Fruit fly (Drosophila melanogaster) whole organism, embryonic: ENCODE measurements around the gene GABA-B-R2.

Experiments
- ATbp ChIP-seq: fragments of 200-800 bp; sonication (Bioruptor generic); optimal IDR thresholded peaks from 2 replicates; lab custom pipeline; 2017; ENCODE audit warnings: missing biosample characterization, mild to moderate bottlenecking, missing genetic modification characterization, missing genetic modification reagents
- Atf6 ChIP-seq: fragments of 200-800 bp; sonication (Bioruptor generic); IDR thresholded peaks from 2 replicates; pipeline ENCODE4 v1.3.6; 2022; ENCODE audit warnings: missing biosample characterization, missing genetic modification characterization
- CG10274 ChIP-seq: fragments of 200-800 bp; sonication (Bioruptor generic); optimal IDR thresholded peaks from 3 replicates; lab custom pipeline; 2017; ENCODE audit warnings: missing biosample characterization, mild to moderate bottlenecking, missing genetic modification characterization
- CG10431 ChIP-seq: fragments of 200-800 bp; sonication (Bioruptor generic); optimal IDR thresholded peaks from 3 replicates; lab custom pipeline; 2018; ENCODE audit warnings: missing biosample characterization, mild to moderate bottlenecking, missing genetic modification characterization
- CG10462 ChIP-seq: fragments of 200-800 bp; sonication (Bioruptor generic); optimal IDR thresholded peaks from 2 replicates; lab custom pipeline; 2016; ENCODE audit warnings: missing biosample characterization, missing genetic modification characterization
- CG11093 ChIP-seq: fragments of 200-800 bp; sonication (Bioruptor generic); IDR thresholded peaks from 3 replicates; pipeline ENCODE4 v1.3.6; 2022; ENCODE audit warnings: missing biosample characterization, missing genetic modification characterization
- CG12104 ChIP-seq: fragments of 200-800 bp; sonication (Bioruptor generic); optimal IDR thresholded peaks from 3 replicates; lab custom pipeline; 2016; ENCODE audit warnings: missing biosample characterization, missing genetic modification characterization
- CG12155 ChIP-seq: fragments of 200-800 bp; sonication (Bioruptor generic); optimal IDR thresholded peaks from 3 replicates; lab custom pipeline; 2016; ENCODE audit warnings: missing biosample characterization, missing genetic modification characterization
- CG12942 ChIP-seq: fragments of 200-800 bp; sonication (Bioruptor generic); optimal IDR thresholded peaks from 3 replicates; lab custom pipeline; 2016; ENCODE audit warnings: missing biosample characterization, missing genetic modification characterization
- CG13775 ChIP-seq: fragments of 200-800 bp; sonication (Bioruptor generic); optimal IDR thresholded peaks from 3 replicates; lab custom pipeline; 2017; ENCODE audit warnings: missing biosample characterization, mild to moderate bottlenecking, missing genetic modification characterization
- CG2712 ChIP-seq: fragments of 200-800 bp; optimal IDR thresholded peaks from 3 replicates; lab custom pipeline; 2019; ENCODE audit warnings: missing biosample characterization, mild to moderate bottlenecking, missing genetic modification characterization, moderate library complexity
- CG34422 ChIP-seq: fragments of 200-800 bp; sonication (Bioruptor generic); IDR thresholded peaks from 3 replicates; pipeline ENCODE4 v1.3.6; 2022; ENCODE audit warnings: missing biosample characterization, missing genetic modification characterization
- CG3847 ChIP-seq: fragments of 200-800 bp; sonication (Bioruptor generic); IDR thresholded peaks from 2 replicates; pipeline ENCODE4 v1.3.6; 2022; ENCODE audit warnings: missing biosample characterization, missing genetic modification characterization
- CG4617 ChIP-seq: fragments of 200-800 bp; sonication (Bioruptor generic); optimal IDR thresholded peaks from 3 replicates; lab custom pipeline; 2016; ENCODE audit warnings: missing biosample characterization, missing genetic modification characterization, borderline replicate concordance
- CG5245 ChIP-seq: fragments of 200-800 bp; sonication (Bioruptor generic); optimal IDR thresholded peaks from 3 replicates; lab custom pipeline; 2016; ENCODE audit warnings: missing biosample characterization, missing genetic modification characterization
- CG6654 ChIP-seq: fragments of 200-800 bp; sonication (Bioruptor generic); optimal IDR thresholded peaks from 2 replicates; lab custom pipeline; 2017; ENCODE audit warnings: missing biosample characterization, mild to moderate bottlenecking, missing genetic modification characterization
- CG6683 ChIP-seq: fragments of 200-800 bp; sonication (Bioruptor generic); optimal IDR thresholded peaks from 2 replicates; lab custom pipeline; 2017; ENCODE audit warnings: missing biosample characterization, mild to moderate bottlenecking, missing genetic modification characterization, missing genetic modification reagents
- CG6689 ChIP-seq: fragments of 200-800 bp; sonication (Bioruptor generic); IDR thresholded peaks from 2 replicates; pipeline ENCODE4 v1.3.6; 2022; ENCODE audit warnings: missing biosample characterization, missing genetic modification characterization
- CG7357 ChIP-seq: fragments of 200-800 bp; sonication (Bioruptor generic); IDR thresholded peaks from 3 replicates; pipeline ENCODE4 v1.3.6; 2022; ENCODE audit warnings: missing biosample characterization, missing genetic modification characterization
- CG7839 ChIP-seq: fragments of 200-800 bp; sonication (Bioruptor generic); optimal IDR thresholded peaks from 3 replicates; lab custom pipeline; 2018; ENCODE audit warnings: missing biosample characterization, mild to moderate bottlenecking, missing genetic modification characterization, moderate library complexity
- CG8944 ChIP-seq: fragments of 200-800 bp; sonication (Bioruptor generic); optimal IDR thresholded peaks from 3 replicates; lab custom pipeline; 2016; ENCODE audit warnings: missing biosample characterization, missing genetic modification characterization
- D ChIP-seq, 2 experiments: fragments of 200-800 bp in 1 of 2; fragments of >200 bp in 1 of 2; sonication (Bioruptor generic) in 1 of 2; optimal IDR thresholded peaks; 2 replicates in 1 of 2; 3 replicates in 1 of 2; lab custom pipeline; 2017; ENCODE audit warnings: mild to moderate bottlenecking in 1 of 2, missing biosample characterization in 1 of 2, missing genetic modification characterization in 1 of 2, missing genetic modification reagents in 1 of 2
- Dll ChIP-seq: fragments of 200-800 bp; sonication (Bioruptor generic); IDR thresholded peaks from 4 replicates; pipeline ENCODE4 v1.3.6; 2022; ENCODE audit warnings: missing biosample characterization, missing genetic modification characterization; ENCODE audit not compliant: partially characterized antibody
- Drgx ChIP-seq: fragments of 200-800 bp; sonication (Bioruptor generic); IDR thresholded peaks from 2 replicates; pipeline ENCODE4 v1.3.6; 2022; ENCODE audit warnings: missing biosample characterization, missing genetic modification characterization
- ERR ChIP-seq: fragments of 200-800 bp; sonication (Bioruptor generic); optimal IDR thresholded peaks from 2 replicates; lab custom pipeline; 2016; ENCODE audit warnings: missing biosample characterization, missing genetic modification characterization
- Ets97D ChIP-seq: fragments of 200-800 bp; sonication (Bioruptor generic); optimal IDR thresholded peaks from 3 replicates; lab custom pipeline; 2016; ENCODE audit warnings: missing biosample characterization, missing genetic modification characterization
- Fer3 ChIP-seq: fragments of 200-800 bp; sonication (Bioruptor generic); optimal IDR thresholded peaks from 2 replicates; lab custom pipeline; 2018; ENCODE audit warnings: missing biosample characterization, mild to moderate bottlenecking, missing genetic modification characterization, moderate library complexity
- HHEX ChIP-seq: fragments of 200-800 bp; sonication (Bioruptor generic); optimal IDR thresholded peaks from 3 replicates; lab custom pipeline; 2017; ENCODE audit warnings: missing biosample characterization, mild to moderate bottlenecking, missing genetic modification characterization, missing genetic modification reagents
- HmgD ChIP-seq: fragments of 200-800 bp; sonication (Bioruptor generic); optimal IDR thresholded peaks from 3 replicates; lab custom pipeline; 2016; ENCODE audit warnings: missing biosample characterization, missing genetic modification characterization
- Kr ChIP-seq: fragments of 200-800 bp; sonication (Bioruptor generic); optimal IDR thresholded peaks from 2 replicates; lab custom pipeline; 2017; ENCODE audit warnings: missing biosample characterization, mild to moderate bottlenecking, missing genetic modification characterization
- Meics ChIP-seq: fragments of 200-800 bp; sonication (Bioruptor generic); optimal IDR thresholded peaks from 2 replicates; lab custom pipeline; 2017; ENCODE audit warnings: missing biosample characterization, mild to moderate bottlenecking, missing genetic modification characterization
- NC2β ChIP-seq: fragments of 200-800 bp; sonication (Bioruptor generic); optimal IDR thresholded peaks from 2 replicates; lab custom pipeline; 2016; ENCODE audit warnings: missing biosample characterization, missing genetic modification characterization
- NFAT ChIP-seq: fragments of 200-800 bp; sonication (Bioruptor generic); IDR thresholded peaks from 2 replicates; pipeline ENCODE4 v1.3.6; 2022; ENCODE audit warnings: missing biosample characterization, missing genetic modification characterization
- PHDP ChIP-seq: fragments of 200-800 bp; sonication (Bioruptor generic); optimal IDR thresholded peaks from 3 replicates; lab custom pipeline; 2018; ENCODE audit warnings: missing biosample characterization, mild to moderate bottlenecking, missing genetic modification characterization, moderate library complexity
- Rx ChIP-seq: fragments of 200-800 bp; sonication (Bioruptor generic); IDR thresholded peaks from 2 replicates; pipeline ENCODE4 v1.3.6; 2022; ENCODE audit warnings: missing biosample characterization, missing genetic modification characterization
- Sox100B ChIP-seq: fragments of 200-800 bp; sonication (Bioruptor generic); optimal IDR thresholded peaks from 3 replicates; lab custom pipeline; 2018; ENCODE audit warnings: missing biosample characterization, mild to moderate bottlenecking, missing genetic modification characterization
- Spps ChIP-seq: fragments of 200-800 bp; sonication (Bioruptor generic); optimal IDR thresholded peaks from 2 replicates; lab custom pipeline; 2018; ENCODE audit warnings: missing biosample characterization, mild to moderate bottlenecking, missing genetic modification characterization
- Xbp1 ChIP-seq: fragments of 200-800 bp; sonication (Bioruptor generic); optimal IDR thresholded peaks from 3 replicates; lab custom pipeline; 2016; ENCODE audit warnings: missing biosample characterization, mild to moderate bottlenecking, missing genetic modification characterization
- Xrp1 ChIP-seq: fragments of 200-800 bp; sonication (Bioruptor generic); IDR thresholded peaks from 2 replicates; pipeline ENCODE4 v1.3.6; 2022; ENCODE audit warnings: missing biosample characterization, missing genetic modification characterization
- cad ChIP-seq: fragments of >200 bp; optimal IDR thresholded peaks from 2 replicates; lab custom pipeline; 2017; ENCODE audit warnings: missing biosample characterization, missing genetic modification characterization
- croc ChIP-seq: fragments of 200-800 bp; sonication (Bioruptor generic); conservative IDR thresholded peaks from 3 replicates; pipeline ENCODE4 v1.3.6; 2022; ENCODE audit warnings: missing biosample characterization, missing genetic modification characterization
- dmrt11E ChIP-seq: fragments of 200-800 bp; sonication (Bioruptor generic); optimal IDR thresholded peaks from 3 replicates; lab custom pipeline; 2018; ENCODE audit warnings: missing biosample characterization, mild to moderate bottlenecking, missing genetic modification characterization, moderate library complexity
- gce ChIP-seq: fragments of 200-800 bp; sonication (Bioruptor generic); IDR thresholded peaks from 3 replicates; pipeline ENCODE4 v1.3.6; 2022; ENCODE audit warnings: missing biosample characterization, missing genetic modification characterization
- ham ChIP-seq: fragments of 200-800 bp; sonication (Bioruptor generic); IDR thresholded peaks from 2 replicates; pipeline ENCODE4 v1.3.6; 2022; ENCODE audit warnings: missing biosample characterization, missing genetic modification characterization
- onecut ChIP-seq: fragments of 200-800 bp; sonication (Bioruptor generic); IDR thresholded peaks from 2 replicates; pipeline ENCODE4 v1.3.6; 2022; ENCODE audit warnings: missing biosample characterization, missing genetic modification characterization
- repo ChIP-seq: fragments of 200-800 bp; sonication (Bioruptor generic); optimal IDR thresholded peaks from 2 replicates; lab custom pipeline; 2016; ENCODE audit warnings: missing biosample characterization, missing genetic modification characterization
- slp2 ChIP-seq: fragments of 200-800 bp; sonication (Bioruptor generic); optimal IDR thresholded peaks from 2 replicates; lab custom pipeline; 2016; ENCODE audit warnings: missing biosample characterization, missing genetic modification characterization
- so ChIP-seq: fragments of 200-800 bp; sonication (Bioruptor generic); IDR thresholded peaks from 3 replicates; pipeline ENCODE4 v1.3.6; 2022; ENCODE audit warnings: missing biosample characterization, missing genetic modification characterization
- stwl ChIP-seq: fragments of 200-800 bp; sonication (Bioruptor generic); optimal IDR thresholded peaks from 3 replicates; lab custom pipeline; 2018; ENCODE audit warnings: missing biosample characterization, mild to moderate bottlenecking, missing genetic modification characterization, moderate library complexity
- tgo ChIP-seq: fragments of 200-800 bp; sonication (Bioruptor generic); IDR thresholded peaks from 3 replicates; pipeline ENCODE4 v1.3.6; 2022; ENCODE audit warnings: missing biosample characterization, missing genetic modification characterization
- unc-4 ChIP-seq: fragments of 200-800 bp; sonication (Bioruptor generic); IDR thresholded peaks from 2 replicates; pipeline ENCODE4 v1.3.6; 2022; ENCODE audit warnings: missing biosample characterization, missing genetic modification characterization; ENCODE audit not compliant: partially characterized antibody
- zfh1 ChIP-seq: fragments of 200-800 bp; sonication (Bioruptor generic); IDR thresholded peaks from 3 replicates; pipeline ENCODE4 v1.3.6; 2022; ENCODE audit warnings: missing biosample characterization, missing genetic modification characterization

Gene GABA-B-R2

dm6 chr3R:21732901-21733300, 42.7 kb downstream of the GABA-B-R2 start (continued):
- TF ChIP-seq slp2 (GFP tag; lab: Kevin White, UChicago) (no peak), CG13775 (GFP tag; lab: Kevin White, UChicago) (no peak), cad (GFP tag; lab: Kevin White, UChicago) (no peak), Rx (0 out of 2 replicates have a peak, but pooled peaks have one; percentile 22), ATbp (GFP tag; lab: Kevin White, UChicago) (no peak), ham (GFP tag; lab: Robert Waterston, UW) (no peak), Spps (tag; lab: Kevin White, UChicago) (no peak), Kr (GFP tag; lab: Kevin White, UChicago) (no peak), CG34422 (GFP tag; lab: Robert Waterston, UW) (no peak), CG10431 (GFP tag; lab: Kevin White, UChicago) (no peak), CG12155 (GFP tag; lab: Kevin White, UChicago) (no peak), Ets97D (GFP tag; lab: Kevin White, UChicago) (no peak), CG6683 (no peak), CG4617 (GFP tag; lab: Kevin White, UChicago) (no peak), stwl (tag; lab: Kevin White, UChicago) (no peak), Drgx (GFP tag; lab: Robert Waterston, UW) (peak; percentile 85), CG7839 (tag; lab: Kevin White, UChicago) (peak; percentile 24), PHDP (tag; lab: Kevin White, UChicago) (no peak), CG8944 (GFP tag; lab: Kevin White, UChicago) (no peak), NFAT (no peak), CG11093 (no peak), dmrt11E (peak; percentile 38), CG5245 (GFP tag; lab: Kevin White, UChicago) (peak; percentile 3), CG3847 (GFP tag; lab: Robert Waterston, UW) (no peak), HHEX (no peak), CG6689 (GFP tag; lab: Robert Waterston, UW) (no peak), CG12942 (GFP tag; lab: Kevin White, UChicago) (no peak), unc-4 (GFP tag; lab: Robert Waterston, UW) (no peak), D (optimal IDR thresholded peaks at IDR 0.05; lab: Kevin White, UChicago) (no peak), D (GFP tag; optimal IDR thresholded peaks at IDR 0.05; lab: Kevin White, UChicago) (no peak), Xrp1 (GFP tag; lab: Robert Waterston, UW) (peak; percentile 49; the same call in 1 of the 2 replicates), Atf6 (GFP tag; lab: Robert Waterston, UW) (no peak), CG6654 (no peak), tgo (GFP tag; lab: Robert Waterston, UW) (0 out of 3 replicates have a peak, but pooled peaks have one; percentile 26), so (GFP tag; lab: Robert Waterston, UW) (no peak), CG12104 (GFP tag; lab: Kevin White, UChicago) (no peak), repo (GFP tag; lab: Kevin White, UChicago) (no peak), zfh1 (GFP tag; lab: Robert Waterston, UW) (0 out of 3 replicates have a peak, but pooled peaks have one; percentile 34), Sox100B (no peak), Fer3 (tag; lab: Kevin White, UChicago) (no peak), CG7357 (no peak), croc (peak; percentile 27; the same call in 1 of the 3 replicates), HmgD (GFP tag; lab: Kevin White, UChicago) (no peak), onecut (GFP tag; lab: Robert Waterston, UW) (no peak), NC2β (GFP tag; lab: Kevin White, UChicago) (no peak), gce (GFP tag; lab: Robert Waterston, UW) (no peak), CG10462 (GFP tag; lab: Kevin White, UChicago) (no peak), ERR (GFP tag; lab: Kevin White, UChicago) (no peak), CG10274 (GFP tag; lab: Kevin White, UChicago) (no peak), Xbp1 (GFP tag; lab: Kevin White, UChicago) (peak; percentile 10), Meics (GFP tag; lab: Kevin White, UChicago) (no peak), CG2712 (tag; lab: Kevin White, UChicago) (peak; percentile 23), Dll (no peak)
